Worm (Caenorhabditis elegans) whole organism, L4/young adult: ENCODE results near the gene ssl-1.

Experiments used
- W03F9.2 ChIP-seq: fragments of 150-350 bp; optimal IDR thresholded peaks from 2 replicates; lab custom pipeline; 2014; ENCODE audit warnings: missing biosample characterization, missing genetic modification characterization
- dao-5 ChIP-seq: sonication (generic microtip); optimal IDR thresholded peaks from 2 replicates; lab custom pipeline; 2016; ENCODE audit warnings: missing genotype, missing genetic modification characterization, moderate library complexity, missing compliant biosample characterization
- him-1 ChIP-seq: sonication (generic microtip); optimal IDR thresholded peaks from 2 replicates; lab custom pipeline; 2016; ENCODE audit warnings: missing genotype, missing genetic modification reagents, missing genetic modification characterization, missing compliant biosample characterization

Gene ssl-1

ce11 chrIII:12711682-12712081 lies 2.7 kb upstream of the ssl-1 start:
- no peak for TF ChIP-seq W03F9.2 (tag; lab: Kevin White, UChicago)
- no peak for TF ChIP-seq dao-5 (tag; lab: Kevin White, UChicago)
- no peak for TF ChIP-seq him-1

DNA sequence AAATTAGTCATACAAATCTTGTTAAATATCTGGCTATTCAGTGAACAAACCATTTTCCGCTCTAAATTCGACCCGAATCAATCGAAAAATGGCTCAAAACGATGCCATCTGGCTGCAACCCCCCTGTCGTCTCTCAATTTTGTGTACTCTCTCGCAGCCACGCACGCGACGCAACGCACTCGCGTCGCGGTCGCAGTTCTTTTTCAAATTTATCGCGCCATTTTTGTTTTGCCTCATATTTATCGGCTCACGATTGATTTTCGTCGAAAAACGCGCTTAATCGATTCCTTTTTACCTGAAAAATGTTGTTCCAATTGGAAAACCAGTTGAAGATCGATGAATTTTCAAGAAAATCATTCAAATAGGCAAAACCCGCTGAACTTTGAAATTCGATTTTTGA lies 504 bp upstream of the ssl-1 start:
- TF ChIP-seq dao-5 (tag; lab: Kevin White, UChicago) (no peak), W03F9.2 (tag; lab: Kevin White, UChicago) (no peak), him-1 (no peak)

DNA sequence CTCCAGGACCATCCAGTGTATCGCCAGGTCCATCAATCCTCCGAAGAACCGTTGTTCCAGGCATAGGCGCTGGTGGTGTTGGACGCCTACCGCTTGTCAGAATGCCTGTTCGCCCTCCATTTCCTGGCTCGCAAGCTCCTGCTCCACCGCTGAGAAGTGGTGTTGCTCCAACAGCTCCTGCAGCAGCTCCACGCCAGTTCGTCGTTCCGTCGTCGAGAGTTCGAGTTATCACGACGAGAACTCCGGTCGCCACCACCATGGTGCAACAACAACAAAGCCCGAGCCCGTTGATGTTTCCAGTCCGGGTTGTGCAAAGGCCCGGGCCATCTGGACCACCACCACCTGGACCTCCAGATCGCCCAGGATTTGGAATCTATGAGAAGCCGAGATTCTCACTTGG lies 13.8 kb downstream of the ssl-1 start:
- TF ChIP-seq dao-5 (tag; lab: Kevin White, UChicago) (no peak), W03F9.2 (tag; lab: Kevin White, UChicago) (no peak), him-1 (no peak)

DNA sequence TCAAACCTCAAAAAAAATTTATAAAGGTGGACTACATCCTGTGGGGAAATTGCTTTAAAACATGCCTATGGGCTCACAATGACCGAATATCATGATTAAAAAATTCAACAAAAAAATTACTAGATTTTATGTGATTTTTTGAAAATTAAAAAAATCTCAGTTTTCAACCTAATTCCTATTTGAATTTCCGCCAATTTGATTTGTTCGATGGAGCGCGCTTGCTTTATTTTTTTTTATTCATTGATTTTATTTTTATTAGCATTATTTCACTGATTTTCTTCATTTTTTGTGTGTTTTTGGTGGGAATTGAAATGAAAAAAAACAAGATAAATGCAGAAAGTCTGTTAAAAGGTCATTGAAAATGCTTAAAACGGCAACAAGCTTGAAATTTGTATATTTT lies 24.6 kb downstream of the ssl-1 start:
- TF ChIP-seq W03F9.2 (tag; lab: Kevin White, UChicago): no peak
- no peak for TF ChIP-seq him-1
- TF ChIP-seq dao-5 (tag; lab: Kevin White, UChicago): no peak

ce11 chrIII:12740313-12740712 lies 25.9 kb downstream of the ssl-1 start:
- TF ChIP-seq W03F9.2 (tag; lab: Kevin White, UChicago) (no peak), dao-5 (tag; lab: Kevin White, UChicago) (no peak), him-1 (no peak)

- TF ChIP-seq W03F9.2 (tag; lab: Kevin White, UChicago): no peak
- no peak for TF ChIP-seq dao-5 (tag; lab: Kevin White, UChicago)
- no peak for TF ChIP-seq him-1
Measured at ce11 chrIII:12743515-12743914, 29.1 kb downstream of the ssl-1 start.

DNA sequence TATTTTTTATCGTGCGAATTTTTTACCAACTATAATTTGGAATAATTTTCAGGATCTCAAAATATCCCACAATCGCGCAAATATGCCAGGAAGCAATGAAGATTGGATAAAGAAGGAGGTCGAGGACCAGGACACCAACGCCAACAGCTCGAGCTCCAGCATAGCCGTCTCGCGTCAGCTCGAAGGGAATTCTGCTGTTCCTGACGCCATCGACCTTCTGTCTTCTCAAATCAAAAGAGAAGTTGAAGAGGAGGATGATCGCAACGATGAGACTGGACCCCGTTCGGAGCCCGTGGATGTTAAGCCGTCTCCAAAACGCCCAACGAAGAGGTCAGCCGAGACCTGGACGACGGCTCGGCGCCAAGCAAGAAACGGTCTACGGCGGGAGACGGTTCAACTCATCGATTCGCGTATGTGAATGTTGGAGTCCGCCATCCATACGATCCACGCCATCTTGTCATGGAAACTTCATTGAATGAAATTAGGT lies 32.0 kb downstream of the ssl-1 start, which contains the start of gene Y111B2A.21:
Gene Y111B2A.21, plus strand, starts transcription at position 51 of the 487 bp plus-strand sequence.
- TF ChIP-seq dao-5 (tag; lab: Kevin White, UChicago) (no peak), him-1 (no peak), W03F9.2 (tag; lab: Kevin White, UChicago) (no peak)

DNA sequence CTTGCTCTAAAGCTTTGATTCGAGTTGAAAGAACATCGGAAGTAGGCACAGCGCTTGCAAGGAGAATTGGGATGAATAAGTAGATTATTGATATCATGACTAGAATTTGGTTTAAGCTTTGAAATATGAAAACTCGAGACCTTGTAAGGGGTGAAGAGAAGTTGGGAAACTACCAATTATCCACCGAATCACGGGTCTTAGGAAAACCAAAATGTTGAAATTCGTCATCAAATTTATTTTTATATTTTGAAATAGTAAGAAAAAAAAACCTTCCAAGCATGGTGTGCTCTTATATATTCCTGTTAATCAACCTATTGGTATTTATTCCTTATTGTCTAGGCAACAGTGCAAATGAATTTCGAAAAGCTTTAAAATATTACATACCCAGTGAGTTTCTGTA lies 36.5 kb downstream of the ssl-1 start, which contains the start of the genes irld-60 and irld-20:
Gene irld-60, minus strand, starts transcription at position 101 of the 400 bp plus-strand sequence.
Gene irld-20, plus strand, starts transcription at position 279 of the 400 bp plus-strand sequence.
- no peak for TF ChIP-seq W03F9.2 (tag; lab: Kevin White, UChicago)
- no peak for TF ChIP-seq dao-5 (tag; lab: Kevin White, UChicago)
- TF ChIP-seq him-1: no peak

ce11 chrIII:12755048-12755447 lies 40.7 kb downstream of the ssl-1 start, which contains the start of gene srw-10:
Gene srw-10, plus strand, starts transcription at chrIII:12755348.
- TF ChIP-seq him-1 (no peak), dao-5 (tag; lab: Kevin White, UChicago) (no peak), W03F9.2 (tag; lab: Kevin White, UChicago) (no peak)

DNA sequence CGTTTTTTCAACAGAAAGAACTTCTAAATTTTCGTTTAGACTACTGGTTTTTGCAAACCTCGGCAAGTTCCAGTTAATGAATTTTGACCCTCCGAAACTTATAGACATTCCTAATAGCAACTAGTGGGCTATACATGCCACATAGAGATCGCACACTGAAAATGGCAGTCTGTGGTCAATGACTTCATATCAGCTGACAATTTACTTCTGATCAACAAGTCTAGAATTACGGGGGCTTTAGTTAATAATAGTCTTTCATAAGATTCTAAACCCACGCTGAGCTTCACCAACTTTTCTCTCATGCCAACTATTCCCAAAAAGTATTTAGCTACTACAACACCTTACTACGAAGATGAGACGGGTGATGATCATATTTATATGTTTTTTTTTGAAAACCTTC lies 43.0 kb downstream of the ssl-1 start, which contains the start of gene srw-9:
Gene srw-9, plus strand, starts transcription at position 301 of the 400 bp plus-strand sequence.
- no peak for TF ChIP-seq dao-5 (tag; lab: Kevin White, UChicago)
- no peak for TF ChIP-seq him-1
- no peak for TF ChIP-seq W03F9.2 (tag; lab: Kevin White, UChicago)

ce11 chrIII:12764241-12764640 lies 49.9 kb downstream of the ssl-1 start, which contains the start of the genes irld-19 and irld-61:
Gene irld-19, minus strand, starts transcription at chrIII:12764341.
Gene irld-61, plus strand, starts transcription at chrIII:12764553.
- TF ChIP-seq dao-5 (tag; lab: Kevin White, UChicago): no peak
- TF ChIP-seq W03F9.2 (tag; lab: Kevin White, UChicago): no peak
- TF ChIP-seq him-1: no peak

DNA sequence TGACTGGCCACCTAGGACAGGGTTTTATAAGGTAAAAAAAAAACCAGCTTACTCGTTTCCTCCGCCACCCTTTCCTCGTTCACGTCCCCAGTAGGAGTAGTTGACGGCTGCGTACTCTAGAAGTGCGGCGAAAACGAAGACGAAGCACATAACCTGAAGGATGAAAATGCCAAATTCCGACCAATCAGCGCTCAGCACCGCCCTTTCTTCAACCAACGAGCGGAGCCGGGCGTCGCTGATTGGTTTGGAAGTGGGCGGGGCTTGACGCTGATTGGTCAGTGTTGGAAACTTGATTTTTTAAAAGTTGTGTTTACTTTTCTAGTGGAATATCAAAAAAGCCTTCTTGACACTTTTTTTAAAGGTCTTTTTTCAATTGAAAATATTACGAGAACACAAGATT lies 59.4 kb downstream of the ssl-1 start:
- TF ChIP-seq dao-5 (tag; lab: Kevin White, UChicago) (no peak), him-1 (no peak), W03F9.2 (tag; lab: Kevin White, UChicago) (no peak)

DNA sequence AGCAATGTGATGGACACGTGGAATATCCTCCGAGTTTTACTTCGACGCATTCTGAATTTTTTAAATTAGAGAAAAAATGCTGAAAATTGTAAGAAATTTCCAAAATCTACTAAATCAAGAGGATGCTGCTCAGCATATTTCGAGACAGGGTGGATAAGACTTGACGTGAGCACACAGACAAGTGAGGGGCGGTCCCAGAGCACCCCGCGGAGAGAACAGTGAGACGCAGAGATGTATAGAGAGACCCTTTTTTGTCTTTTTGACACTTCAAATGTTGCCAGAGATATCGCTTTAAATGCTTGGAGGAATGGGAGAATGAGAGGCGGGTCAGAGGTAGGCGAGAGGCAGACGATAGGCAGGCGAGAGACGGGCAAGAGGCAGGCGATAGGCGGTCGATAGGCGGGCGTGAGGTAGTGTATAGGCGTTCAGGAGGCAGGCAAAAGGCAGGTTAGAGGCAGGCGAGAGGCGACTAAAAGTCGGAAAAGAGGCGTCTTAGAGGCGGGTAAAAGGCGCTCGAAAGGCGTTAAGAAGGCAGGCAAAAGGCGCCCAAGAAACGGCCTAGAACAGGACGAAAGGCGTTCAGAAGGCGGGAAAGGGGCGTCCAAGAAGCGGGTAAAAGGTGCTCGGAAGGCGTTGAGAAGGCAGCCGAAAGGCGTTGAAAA lies 65.4 kb downstream of the ssl-1 start, which contains the start of gene gab-1:
Gene gab-1, minus strand, starts transcription at position 51 of the 662 bp plus-strand sequence.
- TF ChIP-seq dao-5 (tag; lab: Kevin White, UChicago): no peak
- no peak for TF ChIP-seq W03F9.2 (tag; lab: Kevin White, UChicago)
- no peak for TF ChIP-seq him-1

- TF ChIP-seq dao-5 (tag; lab: Kevin White, UChicago): no peak
- TF ChIP-seq W03F9.2 (tag; lab: Kevin White, UChicago): no peak
- TF ChIP-seq him-1: no peak
Measured at ce11 chrIII:12783878-12784277, 69.5 kb downstream of the ssl-1 start.
